Worm (Caenorhabditis elegans) whole organism, young adult: ENCODE data around the gene idpp-5.

Experiments
- C06A6.2 ChIP-seq: fragments of 200-800 bp; sonication (Bioruptor generic); conservative IDR thresholded peaks from 2 replicates; pipeline ENCODE4 v1.3.6; 2022; ENCODE audit warnings: missing genetic modification characterization, missing compliant biosample characterization
- K12H6.12 ChIP-seq: fragments of 200-800 bp; sonication (Bioruptor generic); optimal IDR thresholded peaks from 2 replicates; lab custom pipeline; 2018; ENCODE audit warnings: mild to moderate bottlenecking, missing genetic modification characterization, missing compliant biosample characterization
- lsy-27 ChIP-seq: sonication (generic microtip); optimal IDR thresholded peaks from 2 replicates; lab custom pipeline; 2017; ENCODE audit warnings: missing genetic modification characterization, mild to moderate bottlenecking, missing compliant biosample characterization, antibody characterized with exemption, missing genotype, borderline replicate concordance; ENCODE audit not compliant: insufficient read depth
- nhr-80 ChIP-seq: sonication (generic microtip); optimal IDR thresholded peaks from 2 replicates; lab custom pipeline; 2016; ENCODE audit warnings: missing genetic modification characterization, missing compliant biosample characterization

DNA sequence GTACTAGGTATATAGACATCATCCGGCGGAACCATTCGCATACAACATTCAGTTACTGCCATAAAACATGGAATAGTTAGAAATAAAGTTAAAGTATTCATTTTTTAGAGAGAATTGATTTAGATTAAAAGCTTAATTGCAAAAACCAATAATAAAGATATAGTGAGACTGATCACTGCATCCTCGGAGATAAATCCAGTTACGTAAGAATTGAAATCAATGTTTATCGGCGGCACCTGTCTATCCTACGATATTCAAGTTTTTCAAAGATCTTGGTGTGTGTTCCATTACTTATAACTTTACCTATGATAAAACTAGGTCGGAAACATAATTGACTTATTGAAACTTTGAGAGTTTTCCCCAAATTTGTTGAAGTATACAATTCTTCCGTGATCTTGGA is 33.3 kb downstream of the idpp-5 start, which contains the start of gene T14G12.6:
- TF ChIP-seq nhr-80 (no peak), C06A6.2 (GFP tag; lab: Robert Waterston, UW) (no peak), K12H6.12 (no peak), lsy-27 (tag; lab: Kevin White, UChicago) (no peak)
